Fruit fly (Drosophila melanogaster) whole organism, embryonic: ENCODE results near the gene Rab9Fa.

ENCODE experiments used
- Awh ChIP-seq: fragments of 200-800 bp; sonication (Bioruptor generic); IDR thresholded peaks from 2 replicates; pipeline ENCODE4, ENCODE4 v1.3.6; 2022; ENCODE audit warnings: missing biosample characterization, missing genetic modification characterization
- B-H1 ChIP-seq: fragments of 200-800 bp; sonication (Bioruptor generic); IDR thresholded peaks from 3 replicates; pipeline ENCODE4 v1.3.6; 2022; ENCODE audit warnings: missing biosample characterization, missing genetic modification characterization
- CG10431 ChIP-seq: fragments of 200-800 bp; sonication (Bioruptor generic); optimal IDR thresholded peaks from 3 replicates; lab custom pipeline; 2018; ENCODE audit warnings: missing biosample characterization, mild to moderate bottlenecking, missing genetic modification characterization
- CG11247 ChIP-seq: fragments of 200-800 bp; sonication (Bioruptor generic); IDR thresholded peaks from 2 replicates; pipeline ENCODE4 v1.3.6; 2022; ENCODE audit warnings: missing biosample characterization, missing genetic modification characterization
- CG12744 ChIP-seq: fragments of 200-800 bp; sonication (Bioruptor generic); optimal IDR thresholded peaks from 2 replicates; lab custom pipeline; 2016; ENCODE audit warnings: missing biosample characterization, missing genetic modification characterization
- CG12942 ChIP-seq: fragments of 200-800 bp; sonication (Bioruptor generic); optimal IDR thresholded peaks from 3 replicates; lab custom pipeline; 2016; ENCODE audit warnings: missing biosample characterization, missing genetic modification characterization
- CG14441 ChIP-seq: fragments of 200-800 bp; sonication (Bioruptor generic); IDR thresholded peaks from 2 replicates; pipeline ENCODE4 v1.3.6; 2022; ENCODE audit warnings: missing biosample characterization, missing genetic modification characterization
- CG15514 ChIP-seq: fragments of 200-800 bp; sonication (Bioruptor generic); optimal IDR thresholded peaks from 3 replicates; lab custom pipeline; 2017; ENCODE audit warnings: missing biosample characterization, missing genetic modification characterization, mild to moderate bottlenecking, moderate library complexity, missing genetic modification reagents
- CG15696 ChIP-seq: fragments of 200-800 bp; sonication (Bioruptor generic); optimal IDR thresholded peaks from 2 replicates; lab custom pipeline; 2019; ENCODE audit warnings: missing biosample characterization, mild to moderate bottlenecking, missing genetic modification characterization, moderate library complexity
- CG1602 ChIP-seq: fragments of 200-800 bp; sonication (Bioruptor generic); optimal IDR thresholded peaks from 3 replicates; lab custom pipeline; 2016; ENCODE audit warnings: missing biosample characterization, missing genetic modification characterization
- CG17385 ChIP-seq: fragments of 200-800 bp; sonication (Bioruptor generic); optimal IDR thresholded peaks from 3 replicates; lab custom pipeline; 2018; ENCODE audit warnings: missing biosample characterization, mild to moderate bottlenecking, missing genetic modification characterization
- CG17568 ChIP-seq: fragments of 200-800 bp; sonication (Bioruptor generic); optimal IDR thresholded peaks from 2 replicates; lab custom pipeline; 2018; ENCODE audit warnings: missing biosample characterization, mild to moderate bottlenecking, missing genetic modification characterization, moderate library complexity
- CG17912 ChIP-seq: fragments of 200-800 bp; sonication (Bioruptor generic); optimal IDR thresholded peaks from 2 replicates; lab custom pipeline; 2018; ENCODE audit warnings: missing biosample characterization, mild to moderate bottlenecking, missing genetic modification characterization
- CG2202 ChIP-seq: fragments of 200-800 bp; sonication (Bioruptor generic); optimal IDR thresholded peaks from 2 replicates; lab custom pipeline; 2018; ENCODE audit warnings: missing biosample characterization, mild to moderate bottlenecking, missing genetic modification characterization
- CG32772 ChIP-seq: fragments of 200-800 bp; sonication (Bioruptor generic); IDR thresholded peaks from 2 replicates; pipeline ENCODE4 v1.3.6; 2022; ENCODE audit warnings: missing biosample characterization, missing genetic modification characterization
- CG4282 ChIP-seq: fragments of 200-800 bp; sonication (Bioruptor generic); optimal IDR thresholded peaks from 2 replicates; lab custom pipeline; 2016; ENCODE audit warnings: missing biosample characterization, missing genetic modification characterization
- CG4617 ChIP-seq: fragments of 200-800 bp; sonication (Bioruptor generic); optimal IDR thresholded peaks from 3 replicates; lab custom pipeline; 2016; ENCODE audit warnings: missing biosample characterization, missing genetic modification characterization, borderline replicate concordance
- CG5245 ChIP-seq: fragments of 200-800 bp; sonication (Bioruptor generic); optimal IDR thresholded peaks from 3 replicates; lab custom pipeline; 2016; ENCODE audit warnings: missing biosample characterization, missing genetic modification characterization
- CG6654 ChIP-seq: fragments of 200-800 bp; sonication (Bioruptor generic); optimal IDR thresholded peaks from 2 replicates; lab custom pipeline; 2017; ENCODE audit warnings: missing biosample characterization, mild to moderate bottlenecking, missing genetic modification characterization
- CG6854 ChIP-seq: fragments of 200-800 bp; sonication (Bioruptor generic); optimal IDR thresholded peaks from 3 replicates; lab custom pipeline; 2017; ENCODE audit warnings: missing biosample characterization, mild to moderate bottlenecking, missing genetic modification characterization
- CG8478 ChIP-seq: fragments of >200 bp; optimal IDR thresholded peaks from 2 replicates; lab custom pipeline; 2018
- Dp ChIP-seq: fragments of 200-800 bp; sonication (Bioruptor generic); optimal IDR thresholded peaks from 2 replicates; lab custom pipeline; 2018; ENCODE audit warnings: missing biosample characterization, mild to moderate bottlenecking, missing genetic modification characterization, moderate library complexity
- E2f2 ChIP-seq: fragments of 200-800 bp; sonication (Bioruptor generic); IDR thresholded peaks from 2 replicates; pipeline ENCODE4 v1.3.6; 2022; ENCODE audit warnings: missing biosample characterization, missing genetic modification characterization
- Hmr ChIP-seq: fragments of 200-800 bp; sonication (Bioruptor generic); optimal IDR thresholded peaks from 3 replicates; lab custom pipeline; 2017; ENCODE audit warnings: mild to moderate bottlenecking, missing biosample characterization, missing genetic modification reagents, missing genetic modification characterization
- MTF-1 ChIP-seq: fragments of 200-800 bp; sonication (Bioruptor generic); optimal IDR thresholded peaks from 2 replicates; lab custom pipeline; 2018; ENCODE audit warnings: missing biosample characterization, mild to moderate bottlenecking, missing genetic modification characterization, borderline replicate concordance
- Neu2 ChIP-seq: fragments of 200-800 bp; sonication (Bioruptor generic); optimal IDR thresholded peaks from 3 replicates; lab custom pipeline; 2016; ENCODE audit warnings: missing biosample characterization, missing genetic modification characterization, borderline replicate concordance
- Oaz ChIP-seq: fragments of 200-800 bp; sonication (Bioruptor generic); IDR thresholded peaks from 2 replicates; pipeline ENCODE4 v1.3.6; 2022; ENCODE audit warnings: missing biosample characterization, missing genetic modification characterization
- Pdp1 ChIP-seq, 2 experiments: fragments of 200-800 bp; sonication (Bioruptor generic); optimal IDR thresholded peaks; 3 replicates each; lab custom pipeline; 2016; ENCODE audit warnings: missing biosample characterization in 2 of 2, missing genetic modification characterization in 2 of 2, mild to moderate bottlenecking in 1 of 2, moderate library complexity in 1 of 2
- Rfx ChIP-seq: fragments of 200-800 bp; sonication (Bioruptor generic); IDR thresholded peaks from 2 replicates; pipeline ENCODE4 v1.3.6; 2022; ENCODE audit warnings: missing biosample characterization, missing genetic modification characterization
- Scr ChIP-seq: fragments of 200-800 bp; sonication (Bioruptor generic); IDR thresholded peaks from 2 replicates; pipeline ENCODE4 v1.3.6; 2022; ENCODE audit warnings: missing biosample characterization, missing genetic modification characterization; ENCODE audit not compliant: partially characterized antibody
- Six4 ChIP-seq: fragments of 200-800 bp; sonication (Bioruptor generic); optimal IDR thresholded peaks from 2 replicates; lab custom pipeline; 2016; ENCODE audit warnings: missing biosample characterization, missing genetic modification characterization
- Ssrp ChIP-seq: fragments of 200-800 bp; sonication (Bioruptor generic); optimal IDR thresholded peaks from 2 replicates; lab custom pipeline; 2018; ENCODE audit warnings: missing biosample characterization, mild to moderate bottlenecking, missing genetic modification characterization, moderate library complexity
- Vsx1 ChIP-seq: fragments of 200-800 bp; sonication (Bioruptor generic); optimal IDR thresholded peaks from 2 replicates; lab custom pipeline; 2017; ENCODE audit warnings: missing biosample characterization, mild to moderate bottlenecking, missing genetic modification characterization, missing genetic modification reagents
- ato ChIP-seq: fragments of 200-800 bp; sonication (Bioruptor generic); IDR thresholded peaks from 2 replicates; pipeline ENCODE4 v1.3.6; 2022; ENCODE audit warnings: missing biosample characterization, missing genetic modification characterization; ENCODE audit not compliant: partially characterized antibody
- crc ChIP-seq: fragments of 200-800 bp; sonication (Bioruptor generic); optimal IDR thresholded peaks from 2 replicates; lab custom pipeline; 2016; ENCODE audit warnings: missing biosample characterization, missing genetic modification characterization
- crp ChIP-seq, 2 experiments: fragments of 200-800 bp; sonication (Bioruptor generic); optimal IDR thresholded peaks; 2 replicates in 1 of 2; 3 replicates in 1 of 2; lab custom pipeline; 2017; ENCODE audit warnings: missing biosample characterization in 2 of 2, missing genetic modification characterization in 2 of 2, mild to moderate bottlenecking in 1 of 2, moderate library complexity in 1 of 2
- dati ChIP-seq: fragments of 200-800 bp; sonication (Bioruptor generic); IDR thresholded peaks from 2 replicates; pipeline ENCODE4 v1.3.6; 2022; ENCODE audit warnings: missing biosample characterization, missing genetic modification characterization
- dm ChIP-seq: fragments of 200-800 bp; sonication (Bioruptor generic); optimal IDR thresholded peaks from 3 replicates; lab custom pipeline; 2016; ENCODE audit warnings: missing biosample characterization, missing genetic modification characterization
- fd64A ChIP-seq: fragments of 200-800 bp; sonication (Bioruptor generic); optimal IDR thresholded peaks from 3 replicates; lab custom pipeline; 2018; ENCODE audit warnings: missing biosample characterization, mild to moderate bottlenecking, missing genetic modification characterization
- fd96Cb ChIP-seq: fragments of 200-800 bp; sonication (Bioruptor generic); optimal IDR thresholded peaks from 2 replicates; lab custom pipeline; 2018; ENCODE audit warnings: missing biosample characterization, mild to moderate bottlenecking, missing genetic modification characterization, moderate library complexity
- grau ChIP-seq: fragments of 200-800 bp; optimal IDR thresholded peaks from 3 replicates; lab custom pipeline; 2019; ENCODE audit warnings: missing biosample characterization, mild to moderate bottlenecking, missing genetic modification characterization, moderate library complexity
- jumu ChIP-seq: fragments of 200-800 bp; sonication (Bioruptor generic); optimal IDR thresholded peaks from 3 replicates; lab custom pipeline; 2016; ENCODE audit warnings: missing biosample characterization, missing genetic modification characterization
- lmd ChIP-seq: fragments of 200-800 bp; sonication (Bioruptor generic); IDR thresholded peaks from 2 replicates; pipeline ENCODE4 v1.3.6; 2022; ENCODE audit warnings: missing biosample characterization, missing genetic modification characterization
- mam ChIP-seq: fragments of 200-800 bp; sonication (Bioruptor generic); optimal IDR thresholded peaks from 3 replicates; lab custom pipeline; 2016; ENCODE audit warnings: missing biosample characterization, missing genetic modification characterization
- nmo ChIP-seq: fragments of 200-800 bp; sonication (Bioruptor generic); optimal IDR thresholded peaks from 2 replicates; lab custom pipeline; 2018; ENCODE audit warnings: missing biosample characterization, mild to moderate bottlenecking, missing genetic modification characterization, moderate library complexity
- pan ChIP-seq, 4 experiments: fragments of >200 bp in 3 of 4; fragments of 200-800 bp in 1 of 4; sonication (Bioruptor generic) in 1 of 4; optimal IDR thresholded peaks in 3 of 4; IDR thresholded peaks in 1 of 4; 2 replicates each; pipeline versions ENCODE4 v1.3.6 to Lab custom; 2017 to 2022; ENCODE audit warnings: missing biosample characterization in 2 of 4, missing genetic modification characterization in 2 of 4, mixed read lengths in 1 of 4
- salm ChIP-seq: fragments of 200-800 bp; sonication (Bioruptor generic); optimal IDR thresholded peaks from 2 replicates; lab custom pipeline; 2018; ENCODE audit warnings: missing biosample characterization, mild to moderate bottlenecking, missing genetic modification characterization
- schlank ChIP-seq: fragments of 200-800 bp; sonication (Bioruptor generic); optimal IDR thresholded peaks from 2 replicates; lab custom pipeline; 2018; ENCODE audit warnings: missing biosample characterization, mild to moderate bottlenecking, missing genetic modification characterization
- sna ChIP-seq: fragments of 200-800 bp; sonication (Bioruptor generic); IDR thresholded peaks from 2 replicates; pipeline ENCODE4 v1.3.6; 2022; ENCODE audit warnings: missing biosample characterization, missing genetic modification characterization; ENCODE audit not compliant: partially characterized antibody
- tap ChIP-seq: fragments of 200-800 bp; optimal IDR thresholded peaks from 3 replicates; lab custom pipeline; 2019; ENCODE audit warnings: missing biosample characterization, mild to moderate bottlenecking, missing genetic modification characterization, moderate library complexity
- vvl ChIP-seq: fragments of 200-800 bp; sonication (Bioruptor generic); IDR thresholded peaks from 2 replicates; pipeline ENCODE4 v1.3.6; 2022; ENCODE audit warnings: missing biosample characterization, missing genetic modification characterization

Gene Rab9Fa

DNA sequence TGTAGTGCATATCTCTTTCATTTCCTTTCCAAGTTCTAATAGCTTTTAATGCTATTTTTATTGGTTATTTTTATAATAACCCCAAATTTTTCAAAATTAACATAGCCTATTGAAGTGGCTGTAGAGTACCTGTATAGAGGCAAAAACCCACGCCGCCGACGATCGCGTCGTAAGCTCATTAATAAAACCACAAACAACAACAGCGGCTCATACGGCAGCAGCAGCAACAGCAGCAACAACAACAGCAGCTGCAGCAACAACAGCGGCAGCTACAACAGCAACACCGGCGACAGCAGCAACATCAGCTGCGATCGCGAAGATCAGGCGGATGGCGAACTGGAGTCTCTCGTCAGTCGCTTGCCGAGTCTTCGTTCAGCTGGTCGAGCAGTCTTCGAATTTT, 23.7 kb downstream of the Rab9Fa start, which contains the start of gene CG2145 (continued):
- no peak for TF ChIP-seq tap (tag; lab: Kevin White, UChicago)
- no peak for TF ChIP-seq pan (optimal IDR thresholded peaks at IDR 0.05; lab: Kevin White, UChicago)
- TF ChIP-seq pan (GFP tag; optimal IDR thresholded peaks at IDR 0.05 in 1 of 2, IDR thresholded peaks at IDR 0.05 in 1 of 2): no peak
- TF ChIP-seq CG8478 (lab: Kevin White, UChicago): no peak
- TF ChIP-seq CG12744 (GFP tag; lab: Kevin White, UChicago): no peak
- peak; percentile 64 for TF ChIP-seq vvl (GFP tag; lab: Robert Waterston, UW)
- TF ChIP-seq Neu2 (GFP tag; lab: Kevin White, UChicago): no peak
- no peak for TF ChIP-seq Oaz (GFP tag; lab: Robert Waterston, UW)
- no peak for TF ChIP-seq crc (GFP tag; lab: Kevin White, UChicago)
- no peak for TF ChIP-seq CG12942 (GFP tag; lab: Kevin White, UChicago)
- TF ChIP-seq CG11247: no peak
- no peak for TF ChIP-seq CG17912 (GFP tag; lab: Kevin White, UChicago)
- no peak for TF ChIP-seq Dp
- peak in 1 of 2 experiments; percentile 23 for TF ChIP-seq crp (GFP tag; optimal IDR thresholded peaks at IDR 0.05; lab: Kevin White, UChicago)
- TF ChIP-seq B-H1 (GFP tag; lab: Robert Waterston, UW): no peak
- TF ChIP-seq Hmr (GFP tag; lab: Kevin White, UChicago): peak; percentile 5
- no peak for TF ChIP-seq nmo (GFP tag; lab: Kevin White, UChicago)
- TF ChIP-seq Six4 (GFP tag; lab: Kevin White, UChicago): no peak
- TF ChIP-seq CG17568 (GFP tag; lab: Kevin White, UChicago): no peak
- no peak for TF ChIP-seq fd64A (GFP tag; lab: Kevin White, UChicago)
- TF ChIP-seq sna (GFP tag; lab: Robert Waterston, UW): no peak
- no peak for TF ChIP-seq mam (GFP tag; lab: Kevin White, UChicago)
- TF ChIP-seq MTF-1: no peak
- TF ChIP-seq jumu (GFP tag; lab: Kevin White, UChicago): no peak
- TF ChIP-seq CG4617 (GFP tag; lab: Kevin White, UChicago): no peak
- TF ChIP-seq lmd (GFP tag; lab: Robert Waterston, UW): no peak
- peak in 1 of 2 experiments; percentile 21 for TF ChIP-seq Pdp1 (GFP tag; optimal IDR thresholded peaks at IDR 0.05; lab: Kevin White, UChicago)
- TF ChIP-seq CG17385 (GFP tag; lab: Kevin White, UChicago): no peak
- TF ChIP-seq CG5245: no peak
- TF ChIP-seq CG6654 (GFP tag; lab: Kevin White, UChicago): no peak
- TF ChIP-seq grau (tag; lab: Kevin White, UChicago): peak; percentile 25
- no peak for TF ChIP-seq E2f2
- TF ChIP-seq Scr (GFP tag; lab: Robert Waterston, UW): no peak
- TF ChIP-seq CG32772: no peak
- TF ChIP-seq Ssrp (tag; lab: Kevin White, UChicago): no peak
- TF ChIP-seq CG2202 (tag; lab: Kevin White, UChicago): no peak
- no peak for TF ChIP-seq Vsx1 (GFP tag; lab: Kevin White, UChicago)
- TF ChIP-seq CG15514 (GFP tag; lab: Kevin White, UChicago): no peak
- TF ChIP-seq salm (tag; lab: Kevin White, UChicago): no peak
- TF ChIP-seq CG10431 (GFP tag; lab: Kevin White, UChicago): no peak
- TF ChIP-seq Awh: no peak
- TF ChIP-seq fd96Cb (tag; lab: Kevin White, UChicago): no peak
- no peak for TF ChIP-seq CG14441 (GFP tag; lab: Robert Waterston, UW)
- no peak for TF ChIP-seq dati (GFP tag; lab: Robert Waterston, UW)
- TF ChIP-seq dm (GFP tag; lab: Kevin White, UChicago): no peak
- no peak for TF ChIP-seq CG4282 (GFP tag; lab: Kevin White, UChicago)
- no peak for TF ChIP-seq schlank (tag; lab: Kevin White, UChicago)
- no peak for TF ChIP-seq CG15696 (tag; lab: Kevin White, UChicago)
- no peak for TF ChIP-seq CG1602 (GFP tag; lab: Kevin White, UChicago)
- no peak for TF ChIP-seq ato (GFP tag; lab: Robert Waterston, UW)
- TF ChIP-seq CG6854 (GFP tag; lab: Kevin White, UChicago): no peak
- TF ChIP-seq Rfx (GFP tag; lab: Robert Waterston, UW): peak; percentile 25; the same call in 1 of the 2 replicates
